Worm (Caenorhabditis elegans) whole organism, midembryonic: ENCODE results near the gene F41G3.19.

Source experiments
- T22C8.4 ChIP-seq: fragments of 200-800 bp; sonication (Bioruptor generic); IDR thresholded peaks from 2 replicates; pipeline ENCODE4 v1.3.6; 2022; ENCODE audit warnings: missing genetic modification characterization, missing compliant biosample characterization
- cog-1 ChIP-seq: sonication (generic microtip); optimal IDR thresholded peaks from 2 replicates; lab custom pipeline; 2016; ENCODE audit warnings: missing genetic modification characterization, missing compliant biosample characterization
- flt-1 ChIP-seq: fragments of 200-800 bp; sonication (Bioruptor generic); IDR thresholded peaks from 2 replicates; pipeline ENCODE4 v1.3.6; 2022; ENCODE audit warnings: missing genetic modification characterization, missing compliant biosample characterization
- klf-2 ChIP-seq: fragments of 200-800 bp; sonication (Bioruptor generic); conservative IDR thresholded peaks from 2 replicates; pipeline ENCODE4 v1.3.6; 2022; ENCODE audit warnings: missing genetic modification reagents, missing genetic modification characterization, missing compliant biosample characterization
- med-1 ChIP-seq: sonication (generic microtip); optimal IDR thresholded peaks from 2 replicates; lab custom pipeline; 2017; ENCODE audit warnings: missing genetic modification characterization, mild to moderate bottlenecking, missing compliant biosample characterization, antibody characterized with exemption, missing genetic modification reagents; ENCODE audit not compliant: insufficient read depth
- ref-1 ChIP-seq: fragments of 200-800 bp; sonication (Bioruptor generic); conservative IDR thresholded peaks from 2 replicates; pipeline ENCODE4 v1.3.6; 2022; ENCODE audit warnings: missing genetic modification reagents, missing genetic modification characterization, missing compliant biosample characterization
- tab-1 ChIP-seq: fragments of 200-800 bp; sonication (Bioruptor generic); IDR thresholded peaks from 2 replicates; pipeline ENCODE4 v1.3.6; 2022; ENCODE audit warnings: missing genetic modification characterization, missing compliant biosample characterization
- ztf-23 ChIP-seq: fragments of 200-800 bp; sonication (Bioruptor generic); IDR thresholded peaks from 2 replicates; pipeline ENCODE4 v1.3.6; 2022; ENCODE audit warnings: missing genetic modification reagents, missing genetic modification characterization, missing compliant biosample characterization
- ztf-29 ChIP-seq: fragments of 200-800 bp; sonication (Bioruptor generic); IDR thresholded peaks from 2 replicates; pipeline ENCODE4 v1.3.6; 2022; ENCODE audit warnings: missing genetic modification reagents, missing genetic modification characterization, missing compliant biosample characterization

- no peak for TF ChIP-seq ztf-29
- no peak for TF ChIP-seq ref-1 (GFP tag; lab: Robert Waterston, UW)
- TF ChIP-seq ztf-23 (GFP tag; lab: Robert Waterston, UW) = no peak
- no peak for TF ChIP-seq tab-1 (GFP tag; lab: Robert Waterston, UW)
- TF ChIP-seq flt-1 (GFP tag; lab: Robert Waterston, UW) = no peak
- TF ChIP-seq T22C8.4 (GFP tag; lab: Robert Waterston, UW) = no peak
- no peak for TF ChIP-seq klf-2
- no peak for TF ChIP-seq med-1 (GFP tag; lab: Kevin White, UChicago)
- no peak for TF ChIP-seq cog-1 (tag; lab: Kevin White, UChicago)
Measured at ce11 chrII:6729331-6729730, 22.6 kb downstream of the F41G3.19 start, which contains the start of gene T14B4.8.
